Worm (Caenorhabditis elegans) whole organism, L1 larva: ENCODE measurements around the gene str-217.

Experiments used
- C04F5.9 ChIP-seq: sonication (generic microtip); optimal IDR thresholded peaks from 2 replicates; lab custom pipeline; 2016; ENCODE audit warnings: missing genetic modification characterization, missing compliant biosample characterization
- C34B4.2 ChIP-seq: sonication (generic microtip); optimal IDR thresholded peaks from 2 replicates; lab custom pipeline; 2017; ENCODE audit warnings: mild to moderate bottlenecking, missing genetic modification characterization, missing compliant biosample characterization
- aha-1 ChIP-seq: fragments of 150-350 bp; optimal IDR thresholded peaks from 2 replicates; lab custom pipeline; 2014; ENCODE audit warnings: missing biosample characterization, missing genetic modification characterization
- aly-2 ChIP-seq: fragments of 150-350 bp; optimal IDR thresholded peaks from 2 replicates; lab custom pipeline; 2014; ENCODE audit warnings: missing biosample characterization, missing genetic modification characterization
- ceh-8 ChIP-seq: fragments of 200-800 bp; sonication (Bioruptor generic); optimal IDR thresholded peaks from 2 replicates; lab custom pipeline; 2018; ENCODE audit warnings: mild to moderate bottlenecking, missing genetic modification characterization, moderate library complexity, missing compliant biosample characterization
- ceh-88 ChIP-seq: fragments of 200-800 bp; sonication (Bioruptor generic); IDR thresholded peaks from 2 replicates; pipeline ENCODE4 v1.3.6; 2022; ENCODE audit warnings: missing genetic modification characterization, missing compliant biosample characterization
- efl-1 ChIP-seq, 4 experiments: fragments of 150-350 bp; optimal IDR thresholded peaks in 3 of 4; peaks in 1 of 4; 1 replicate in 1 of 4; 2 replicates in 3 of 4; lab custom pipeline; 2014; ENCODE audit warnings: missing biosample characterization in 2 of 4, missing genetic modification characterization in 2 of 4, missing genetic modification reagents in 2 of 4
- elt-2 ChIP-seq: sonication (generic microtip); optimal IDR thresholded peaks from 2 replicates; lab custom pipeline; 2016; ENCODE audit warnings: missing genetic modification characterization, mild to moderate bottlenecking, inconsistent platforms, missing compliant biosample characterization, missing genetic modification reagents
- fkh-4 ChIP-seq: sonication (generic microtip); optimal IDR thresholded peaks from 2 replicates; lab custom pipeline; 2016; ENCODE audit warnings: missing compliant biosample characterization, missing genetic modification characterization, borderline replicate concordance
- fos-1 ChIP-seq: fragments of 150-350 bp; optimal IDR thresholded peaks from 2 replicates; lab custom pipeline; 2014; ENCODE audit warnings: missing biosample characterization, missing genetic modification characterization
- hlh-4 ChIP-seq: sonication (generic microtip); optimal IDR thresholded peaks from 2 replicates; lab custom pipeline; 2016; ENCODE audit warnings: mild to moderate bottlenecking, missing genetic modification characterization, missing compliant biosample characterization
- irx-1 ChIP-seq: sonication (generic microtip); optimal IDR thresholded peaks from 2 replicates; lab custom pipeline; 2016; ENCODE audit warnings: missing genetic modification characterization, missing compliant biosample characterization
- jun-1 ChIP-seq: fragments of 150-350 bp; optimal IDR thresholded peaks from 2 replicates; lab custom pipeline; 2014; ENCODE audit warnings: missing biosample characterization, missing genetic modification reagents, missing genetic modification characterization
- lin-14 ChIP-seq: fragments of 200-800 bp; sonication (Bioruptor generic); optimal IDR thresholded peaks from 2 replicates; lab custom pipeline; 2018; ENCODE audit warnings: mild to moderate bottlenecking, missing genetic modification characterization, moderate library complexity, missing compliant biosample characterization
- lin-35 ChIP-seq, 2 experiments: fragments of 150-350 bp; optimal IDR thresholded peaks; 2 replicates each; lab custom pipeline; 2014; ENCODE audit warnings: missing biosample characterization in 2 of 2, missing genetic modification characterization in 2 of 2, missing genetic modification reagents in 2 of 2
- lin-39 ChIP-seq: fragments of 150-350 bp; optimal IDR thresholded peaks from 2 replicates; lab custom pipeline; 2014; ENCODE audit warnings: missing biosample characterization, missing genetic modification reagents, missing genetic modification characterization
- lsy-2 ChIP-seq, 2 experiments: fragments of 150-350 bp; optimal IDR thresholded peaks; 2 replicates each; lab custom pipeline; 2014; ENCODE audit warnings: missing biosample characterization in 2 of 2, missing genetic modification characterization in 2 of 2
- mdl-1 ChIP-seq, 2 experiments: fragments of 150-350 bp; optimal IDR thresholded peaks; 2 replicates each; lab custom pipeline; 2014 to 2017; ENCODE audit warnings: missing biosample characterization in 2 of 2, missing genetic modification characterization in 2 of 2, inconsistent platforms in 1 of 2
- mep-1 ChIP-seq: fragments of 150-350 bp; optimal IDR thresholded peaks from 2 replicates; lab custom pipeline; 2014; ENCODE audit warnings: missing biosample characterization, missing genetic modification characterization
- nhr-11 ChIP-seq: fragments of 150-350 bp; optimal IDR thresholded peaks from 2 replicates; lab custom pipeline; 2014; ENCODE audit warnings: missing biosample characterization, missing genetic modification characterization
- nhr-19 ChIP-seq: fragments of 200-800 bp; sonication (Bioruptor generic); conservative IDR thresholded peaks from 2 replicates; pipeline ENCODE4 v1.3.6; 2022; ENCODE audit warnings: missing genetic modification characterization, missing compliant biosample characterization
- nhr-20 ChIP-seq: sonication (generic microtip); optimal IDR thresholded peaks from 2 replicates; lab custom pipeline; 2016; ENCODE audit warnings: mild to moderate bottlenecking, missing genetic modification characterization, missing compliant biosample characterization
- nhr-47 ChIP-seq: sonication (generic microtip); optimal IDR thresholded peaks from 2 replicates; lab custom pipeline; 2016; ENCODE audit warnings: mild to moderate bottlenecking, missing genetic modification characterization, moderate library complexity, missing compliant biosample characterization
- nhr-71 ChIP-seq: sonication (generic microtip); optimal IDR thresholded peaks from 2 replicates; lab custom pipeline; 2016; ENCODE audit warnings: mild to moderate bottlenecking, missing genetic modification characterization, moderate library complexity, missing compliant biosample characterization
- nhr-77 ChIP-seq: fragments of 150-350 bp; optimal IDR thresholded peaks from 2 replicates; lab custom pipeline; 2014; ENCODE audit warnings: missing biosample characterization, missing genetic modification characterization
- nhr-85 ChIP-seq: sonication (generic microtip); peaks from one replicate; lab custom pipeline; 2016; ENCODE audit warnings: missing genetic modification characterization, inconsistent platforms, missing compliant biosample characterization
- tlp-1 ChIP-seq: fragments of 150-350 bp; optimal IDR thresholded peaks from 2 replicates; lab custom pipeline; 2014; ENCODE audit warnings: missing biosample characterization, missing genetic modification characterization
- unc-30 ChIP-seq: sonication (generic microtip); optimal IDR thresholded peaks from 2 replicates; lab custom pipeline; 2017; ENCODE audit warnings: missing biosample characterization, missing genetic modification characterization
- unc-62 ChIP-seq: fragments of 150-350 bp; optimal IDR thresholded peaks from 2 replicates; lab custom pipeline; 2014; ENCODE audit warnings: missing biosample characterization, missing genetic modification reagents, missing genetic modification characterization
- vab-15 ChIP-seq: sonication (generic microtip); optimal IDR thresholded peaks from 2 replicates; lab custom pipeline; 2017; ENCODE audit warnings: missing genotype, mild to moderate bottlenecking, missing genetic modification characterization, missing compliant biosample characterization
- ztf-11 ChIP-seq, 2 experiments: sonication (generic microtip); optimal IDR thresholded peaks; 2 replicates each; lab custom pipeline; 2016 to 2017; ENCODE audit warnings: missing genetic modification characterization in 2 of 2, missing biosample characterization in 1 of 2, missing compliant biosample characterization in 1 of 2

Gene str-217

DNA sequence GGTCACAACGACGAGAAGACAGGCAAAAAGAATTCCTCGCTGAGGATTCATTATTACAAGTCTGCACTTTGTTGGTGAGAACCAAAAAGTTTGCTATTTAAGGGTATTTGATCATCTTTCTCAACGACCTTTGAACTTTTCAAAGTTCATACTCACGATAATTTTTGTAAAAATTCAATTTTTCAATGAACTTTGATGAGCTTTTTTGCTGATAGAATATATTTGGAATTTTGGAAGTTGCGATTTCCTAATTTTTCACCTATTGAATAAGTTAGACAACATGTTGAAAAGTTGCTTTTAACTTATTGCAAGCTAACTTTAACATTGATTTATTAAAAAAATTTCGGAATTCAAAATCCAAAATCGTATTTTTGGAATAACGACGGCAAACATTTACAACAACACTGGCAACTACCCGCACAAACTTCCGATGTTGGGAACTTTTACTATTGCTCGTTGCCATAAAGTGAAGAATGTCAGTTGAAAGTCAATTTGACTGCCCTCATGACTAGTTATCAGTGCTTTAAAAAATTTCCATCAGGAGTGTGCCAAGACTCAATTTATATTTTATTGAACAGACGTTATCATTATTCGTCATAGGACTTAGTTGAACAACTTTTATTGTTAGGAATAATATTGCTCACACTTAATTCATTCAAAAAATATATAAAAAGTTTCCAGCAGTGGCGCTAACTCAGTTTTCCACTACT, 22.7 kb upstream of the str-217 start, which contains the start of the genes F49H6.8 and F49H6.5 (continued):
- no peak for TF ChIP-seq ceh-8 (GFP tag; lab: Kevin White, UChicago)

ce11 chrV:17022100-17022499, 22.0 kb upstream of the str-217 start:
- peak; percentile 24 for TF ChIP-seq nhr-85 (tag; lab: Kevin White, UChicago)

DNA sequence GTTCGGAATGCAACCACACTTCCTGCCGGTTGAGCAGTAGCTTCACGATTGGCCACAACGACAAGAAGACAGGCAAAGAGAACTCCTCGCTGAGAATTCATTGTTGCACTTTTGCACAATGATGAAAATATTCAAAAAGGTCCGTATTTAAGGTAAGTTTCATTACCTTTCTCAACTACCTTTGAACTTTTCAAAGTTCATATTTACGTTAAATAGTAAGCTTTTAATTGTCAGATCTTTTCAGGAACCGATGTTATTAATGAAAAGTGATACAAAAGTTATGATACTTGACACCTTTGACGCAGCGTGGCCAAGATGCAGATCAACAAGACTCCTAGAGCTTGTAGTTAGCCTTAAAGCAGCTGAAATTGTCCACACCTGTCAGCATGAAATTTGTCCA, 21.3 kb upstream of the str-217 start, which contains the start of gene F49H6.12:
TSS of gene F49H6.12 (minus strand) at position 101 of the 400 bp plus-strand sequence.
- TF ChIP-seq nhr-19 (no peak), unc-30 (tag; lab: Kevin White, UChicago) (no peak), unc-62 (GFP tag; lab: Kevin White, UChicago) (no peak), fkh-4 (tag; lab: Kevin White, UChicago) (no peak), aly-2 (no peak), ztf-11 (tag; optimal IDR thresholded peaks at IDR 0.05; lab: Kevin White, UChicago) (no peak), aha-1 (tag; lab: Kevin White, UChicago) (no peak), lin-39 (tag; lab: Kevin White, UChicago) (no peak)
- TF ChIP-seq, all 84 proteins: peak for 0

DNA sequence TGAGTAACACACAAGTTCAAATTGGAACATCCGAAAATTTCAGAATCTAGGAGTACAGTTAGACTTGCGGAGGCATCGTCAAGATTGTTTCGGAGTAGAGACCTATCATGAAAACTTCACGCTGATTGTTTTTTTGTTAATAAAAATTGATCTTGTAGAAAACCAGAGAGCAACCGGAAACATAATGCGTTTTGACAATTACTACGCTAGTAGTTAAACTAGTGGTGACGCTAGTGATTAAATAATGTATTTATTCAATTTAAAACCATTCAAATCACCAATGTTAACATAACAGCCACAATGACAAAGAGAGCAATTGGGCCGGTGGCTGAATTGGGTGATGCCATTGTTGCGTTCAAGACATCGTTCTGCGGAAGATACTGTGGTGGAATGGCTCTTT, 19.6 kb upstream of the str-217 start, which contains the start of gene F49H6.17:
TSS of gene F49H6.17 (plus strand) at position 301 of the 400 bp plus-strand sequence.
- TF ChIP-seq nhr-71 (no peak), ceh-88 (GFP tag; lab: Robert Waterston, UW) (no peak), nhr-11 (tag; lab: Kevin White, UChicago) (no peak), nhr-77 (tag; lab: Kevin White, UChicago) (no peak), C34B4.2 (tag; lab: Kevin White, UChicago) (no peak), C04F5.9 (tag; lab: Kevin White, UChicago) (no peak), lsy-2 (tag; optimal IDR thresholded peaks at IDR 0.05; lab: Kevin White, UChicago) (no peak), mdl-1 (tag; optimal IDR thresholded peaks at IDR 0.05; lab: Kevin White, UChicago) (no peak), nhr-47 (tag; lab: Kevin White, UChicago) (no peak), irx-1 (tag; lab: Kevin White, UChicago) (no peak), vab-15 (no peak)

DNA sequence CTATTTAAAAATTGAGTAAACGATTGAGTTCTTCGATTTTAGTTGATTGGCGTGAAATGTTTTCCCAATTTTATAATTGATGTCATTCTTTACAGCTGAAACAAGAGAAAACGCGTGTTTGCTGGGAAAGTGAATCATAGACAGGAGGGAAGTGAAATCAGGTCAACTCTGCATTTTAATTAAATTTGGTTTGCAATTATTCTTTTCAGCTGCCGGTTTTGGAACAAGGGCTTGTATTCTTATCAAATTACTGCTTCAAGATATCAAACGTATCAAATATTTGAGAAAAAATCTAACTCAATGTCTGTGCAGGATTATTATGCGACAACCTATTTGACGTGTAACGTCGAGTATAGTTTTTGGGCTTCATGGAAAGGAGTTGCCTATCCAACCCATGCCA, 16.7 kb upstream of the str-217 start, which contains the start of gene srh-97:
TSS of gene srh-97 (plus strand) at position 301 of the 400 bp plus-strand sequence.
- TF ChIP-seq nhr-19 (no peak), lin-14 (GFP tag; lab: Kevin White, UChicago) (no peak), hlh-4 (tag; lab: Kevin White, UChicago) (peak; percentile 25), lin-35 (GFP tag; optimal IDR thresholded peaks at IDR 0.05; lab: Kevin White, UChicago) (no peak), tlp-1 (tag; lab: Kevin White, UChicago) (no peak)

- TF ChIP-seq mep-1 (no peak), irx-1 (tag; lab: Kevin White, UChicago) (no peak), jun-1 (tag; lab: Kevin White, UChicago) (peak; percentile 57), nhr-20 (tag; lab: Kevin White, UChicago) (peak; percentile 75), fkh-4 (tag; lab: Kevin White, UChicago) (no peak), fos-1 (tag; lab: Kevin White, UChicago) (no peak), elt-2 (peak; percentile 98), efl-1 (optimal IDR thresholded peaks at IDR 0.05; lab: Kevin White, UChicago) (no peak), efl-1 (GFP tag; optimal IDR thresholded peaks at IDR 0.05 in 1 of 2; lab: Kevin White, UChicago) (peak in 1 of 2 experiments; percentile 42)
Measured at ce11 chrV:17014050-17014449, 13.9 kb upstream of the str-217 start, which contains the start of gene clc-13. Gene clc-13, plus strand, starts transcription at chrV:17014408.
